Worm (Caenorhabditis elegans) whole organism, late embryonic: ENCODE results near the gene nhr-185.

Experiments used
- C08G9.2 ChIP-seq: sonication (generic microtip); optimal IDR thresholded peaks from 2 replicates; lab custom pipeline; 2016; ENCODE audit warnings: mild to moderate bottlenecking, missing genetic modification characterization, moderate library complexity, missing compliant biosample characterization
- Y22D7AL.16 ChIP-seq: sonication (generic microtip); optimal IDR thresholded peaks from 2 replicates; lab custom pipeline; 2016; ENCODE audit warnings: missing genetic modification characterization, missing compliant biosample characterization
- ahr-1 ChIP-seq: sonication (generic microtip); optimal IDR thresholded peaks from 2 replicates; lab custom pipeline; 2016; ENCODE audit warnings: missing genetic modification characterization, missing compliant biosample characterization
- ama-1 ChIP-seq: fragments of 150-350 bp; optimal IDR thresholded peaks from 2 replicates; lab custom pipeline; 2014
- ceh-19 ChIP-seq: fragments of 200-800 bp; sonication (Bioruptor generic); optimal IDR thresholded peaks from 2 replicates; lab custom pipeline; 2018; ENCODE audit warnings: mild to moderate bottlenecking, missing genetic modification characterization, missing compliant biosample characterization
- ceh-30 ChIP-seq: fragments of 150-350 bp; optimal IDR thresholded peaks from 2 replicates; lab custom pipeline; 2014; ENCODE audit warnings: missing biosample characterization, missing genetic modification characterization
- ets-4 ChIP-seq: sonication (generic microtip); optimal IDR thresholded peaks from 2 replicates; lab custom pipeline; 2016; ENCODE audit warnings: missing genetic modification characterization, missing compliant biosample characterization
- fax-1 ChIP-seq: sonication (generic microtip); optimal IDR thresholded peaks from 2 replicates; lab custom pipeline; 2016; ENCODE audit warnings: missing genotype, missing genetic modification characterization, missing compliant biosample characterization
- fkh-6 ChIP-seq: sonication (generic microtip); optimal IDR thresholded peaks from 2 replicates; lab custom pipeline; 2016; ENCODE audit warnings: missing genetic modification characterization, missing compliant biosample characterization
- hlh-15 ChIP-seq: sonication (generic microtip); optimal IDR thresholded peaks from 2 replicates; lab custom pipeline; 2016; ENCODE audit warnings: missing genetic modification characterization, missing compliant biosample characterization
- lim-6 ChIP-seq: sonication (generic microtip); optimal IDR thresholded peaks from 2 replicates; lab custom pipeline; 2016; ENCODE audit warnings: missing genetic modification characterization, missing compliant biosample characterization

- TF ChIP-seq ceh-19 (GFP tag; lab: Kevin White, UChicago) (no peak), ets-4 (no peak), C08G9.2 (tag; lab: Kevin White, UChicago) (no peak), hlh-15 (tag; lab: Kevin White, UChicago) (no peak), lim-6 (tag; lab: Kevin White, UChicago) (no peak), fkh-6 (tag; lab: Kevin White, UChicago) (no peak), ama-1 (no peak), ceh-30 (tag; lab: Kevin White, UChicago) (no peak), fax-1 (tag; lab: Kevin White, UChicago) (no peak), ahr-1 (no peak), Y22D7AL.16 (tag; lab: Kevin White, UChicago) (no peak)
Observed at ce11 chrV:3810035-3810434, 37.1 kb downstream of the nhr-185 start.
